Worm (Caenorhabditis elegans): ENCODE results near the gene oig-5.

DNA sequence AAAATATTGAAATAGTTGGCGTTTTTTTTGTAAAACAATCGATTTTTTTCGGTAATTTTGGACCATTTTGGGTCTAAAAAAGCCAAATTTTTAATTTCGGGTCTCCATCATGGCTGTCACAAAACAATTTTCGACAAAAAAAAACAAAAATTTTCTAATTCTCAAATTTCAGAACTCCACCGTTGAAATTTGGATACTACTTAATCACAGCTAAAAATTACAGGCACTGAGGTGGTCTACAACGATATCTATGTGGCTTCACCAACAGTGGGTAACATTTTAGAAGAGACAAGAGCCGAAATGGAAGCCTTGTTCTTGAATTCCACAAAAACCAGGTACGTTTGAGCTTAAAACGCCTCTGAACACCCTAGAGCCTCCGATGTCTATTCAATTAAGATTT lies 4.7 kb upstream of the oig-5 start, which contains the start of gene Y57G11C.1142:
- no peak for TF ChIP-seq egl-44 (GFP tag; IDR thresholded peaks at IDR 0.05)
- no peak for TF ChIP-seq nfya-1 (tag; optimal IDR thresholded peaks at IDR 0.05; ENCODE audit: borderline replicate concordance, insufficient read depth)
- TF ChIP-seq pha-4 (tag; optimal IDR thresholded peaks at IDR 0.05) = no peak
- TF ChIP-seq ztf-18 (tag; optimal IDR thresholded peaks at IDR 0.05) = no peak
- no peak for TF ChIP-seq madf-8 (GFP tag; conservative IDR thresholded peaks at IDR 0.05)
- no peak for TF ChIP-seq F57A8.1 (GFP tag; optimal IDR thresholded peaks at IDR 0.05)
- TF ChIP-seq let-526 (GFP tag; IDR thresholded peaks at IDR 0.05) = no peak
- no peak for TF ChIP-seq nhr-90 (tag; optimal IDR thresholded peaks at IDR 0.05)
